Fruit fly (Drosophila melanogaster): ENCODE data around the gene CG13473.

- no peak for TF ChIP-seq fru (GFP tag; optimal IDR thresholded peaks at IDR 0.05)
- TF ChIP-seq GATAd (GFP tag; optimal IDR thresholded peaks at IDR 0.05) = no peak
- no peak for TF ChIP-seq dsf (GFP tag; optimal IDR thresholded peaks at IDR 0.05; ENCODE audit: borderline replicate concordance)
- TF ChIP-seq Mio (GFP tag; optimal IDR thresholded peaks at IDR 0.05) = no peak
- no peak for TF ChIP-seq OdsH (GFP tag; optimal IDR thresholded peaks at IDR 0.05)
Observed at dm6 chr3L:14752816-14753215, 24.3 kb downstream of the CG13473 start.

Data from whole organism, wandering third instar larva.